Worm (Caenorhabditis elegans): ENCODE measurements around the gene clec-119.

Gene clec-119

ce11 chrII:1245783-1246182 lies 10.0 kb upstream of the clec-119 start:
- TF ChIP-seq hlh-8 (tag; optimal IDR thresholded peaks at IDR 0.05) (no peak), C08G9.2 (tag; optimal IDR thresholded peaks at IDR 0.05) (no peak), unc-55 (GFP tag; optimal IDR thresholded peaks at IDR 0.05) (no peak), fkh-6 (tag; optimal IDR thresholded peaks at IDR 0.05) (no peak), hlh-13 (GFP tag; optimal IDR thresholded peaks at IDR 0.05) (no peak), eyg-1 (tag; optimal IDR thresholded peaks at IDR 0.05) (no peak), sox-2 (GFP tag; IDR thresholded peaks at IDR 0.05) (no peak), hlh-15 (tag; optimal IDR thresholded peaks at IDR 0.05) (no peak), syd-9 (tag; optimal IDR thresholded peaks at IDR 0.05) (no peak), pag-3 (tag; optimal IDR thresholded peaks at IDR 0.05; ENCODE audit: borderline replicate concordance) (no peak), C38D4.7 (GFP tag; optimal IDR thresholded peaks at IDR 0.05) (no peak), Y22D7AL.16 (tag; optimal IDR thresholded peaks at IDR 0.05) (no peak), tbx-7 (tag; optimal IDR thresholded peaks at IDR 0.05) (no peak), hlh-30 (tag; optimal IDR thresholded peaks at IDR 0.05; ENCODE audit: insufficient read depth) (no peak), elt-2 (tag; optimal IDR thresholded peaks at IDR 0.05) (no peak)

ce11 chrII:1246855-1247259 lies 8.9 kb upstream of the clec-119 start:
- TF ChIP-seq hlh-30 (tag; optimal IDR thresholded peaks at IDR 0.05; ENCODE audit: insufficient read depth): peak; percentile 86
- peak; percentile 39 for TF ChIP-seq unc-86 (tag; optimal IDR thresholded peaks at IDR 0.05)
- TF ChIP-seq gmeb-2 (tag; optimal IDR thresholded peaks at IDR 0.05): no peak
- TF ChIP-seq dmd-4 (tag; optimal IDR thresholded peaks at IDR 0.05; ENCODE audit: borderline replicate concordance): peak; percentile 53
- peak; percentile 34 for TF ChIP-seq fax-1 (tag; optimal IDR thresholded peaks at IDR 0.05)
- peak; percentile 89 for TF ChIP-seq rnt-1 (tag; optimal IDR thresholded peaks at IDR 0.05)
- peak; percentile 16 for TF ChIP-seq eyg-1 (tag; optimal IDR thresholded peaks at IDR 0.05)
- peak; percentile 30 for TF ChIP-seq hlh-8 (tag; optimal IDR thresholded peaks at IDR 0.05)
- TF ChIP-seq elt-2 (tag; optimal IDR thresholded peaks at IDR 0.05): peak; percentile 61
- TF ChIP-seq pros-1 (tag; optimal IDR thresholded peaks at IDR 0.05): peak; percentile 90
- TF ChIP-seq sdc-2 (tag; optimal IDR thresholded peaks at IDR 0.05): peak; percentile 54
- TF ChIP-seq dve-1 (tag; optimal IDR thresholded peaks at IDR 0.05): peak; percentile 64
- peak; percentile 35 for TF ChIP-seq unc-42 (tag; optimal IDR thresholded peaks at IDR 0.05)
- peak; percentile 19 for TF ChIP-seq ceh-6 (GFP tag; optimal IDR thresholded peaks at IDR 0.05)
- TF ChIP-seq C38D4.7 (GFP tag; optimal IDR thresholded peaks at IDR 0.05): no peak
- peak; percentile 68 for TF ChIP-seq ceh-18 (tag; optimal IDR thresholded peaks at IDR 0.05)
- TF ChIP-seq ref-2 (tag; optimal IDR thresholded peaks at IDR 0.05): peak; percentile 95
- no peak for TF ChIP-seq ceh-24 (tag; optimal IDR thresholded peaks at IDR 0.05)
- no peak for TF ChIP-seq pha-2 (tag; optimal IDR thresholded peaks at IDR 0.05)
- TF ChIP-seq fkh-6 (tag; optimal IDR thresholded peaks at IDR 0.05): peak; percentile 15
- TF ChIP-seq ceh-30 (tag; optimal IDR thresholded peaks at IDR 0.05): no peak
- peak; percentile 81 for TF ChIP-seq ceh-34 (tag; optimal IDR thresholded peaks at IDR 0.05)
- TF ChIP-seq ceh-31 (tag; optimal IDR thresholded peaks at IDR 0.05): peak; percentile 91
- peak; percentile 51 for TF ChIP-seq ceh-22 (tag; optimal IDR thresholded peaks at IDR 0.05)
- TF ChIP-seq tbx-7 (tag; optimal IDR thresholded peaks at IDR 0.05): peak; percentile 29
- no peak for TF ChIP-seq elt-4 (tag; optimal IDR thresholded peaks at IDR 0.05)
- no peak for TF ChIP-seq hlh-13 (GFP tag; optimal IDR thresholded peaks at IDR 0.05)
- TF ChIP-seq fkh-10 (GFP tag; optimal IDR thresholded peaks at IDR 0.05): no peak
- TF ChIP-seq sox-4 (tag; optimal IDR thresholded peaks at IDR 0.05): peak; percentile 23
- TF ChIP-seq tbx-2 (tag; optimal IDR thresholded peaks at IDR 0.05): peak; percentile 86
- no peak for TF ChIP-seq ceh-48 (tag; optimal IDR thresholded peaks at IDR 0.05)
- peak; percentile 67 for TF ChIP-seq ceh-2 (tag; optimal IDR thresholded peaks at IDR 0.05)
- peak; percentile 49 for TF ChIP-seq ceh-14 (tag; optimal IDR thresholded peaks at IDR 0.05)
- peak; percentile 68 for TF ChIP-seq C08G9.2 (tag; optimal IDR thresholded peaks at IDR 0.05)
- peak; percentile 66 for TF ChIP-seq hlh-6 (tag; optimal IDR thresholded peaks at IDR 0.05)
- peak; percentile 6 for TF ChIP-seq ztf-16 (tag; optimal IDR thresholded peaks at IDR 0.05)
- peak; percentile 88 for TF ChIP-seq unc-55 (GFP tag; optimal IDR thresholded peaks at IDR 0.05)
- TF ChIP-seq syd-9 (tag; optimal IDR thresholded peaks at IDR 0.05): peak; percentile 18
- TF ChIP-seq lim-6 (tag; optimal IDR thresholded peaks at IDR 0.05): no peak
- no peak for TF ChIP-seq ttx-3 (tag; optimal IDR thresholded peaks at IDR 0.05)
- no peak for TF ChIP-seq Y22D7AL.16 (tag; optimal IDR thresholded peaks at IDR 0.05)
- peak; percentile 90 for TF ChIP-seq nfya-1 (tag; optimal IDR thresholded peaks at IDR 0.05)
- no peak for TF ChIP-seq hlh-15 (tag; optimal IDR thresholded peaks at IDR 0.05)
- no peak for TF ChIP-seq che-1 (tag; optimal IDR thresholded peaks at IDR 0.05)
- no peak for TF ChIP-seq mec-3 (tag; optimal IDR thresholded peaks at IDR 0.05; ENCODE audit: borderline replicate concordance)
- TF ChIP-seq ceh-19 (GFP tag; optimal IDR thresholded peaks at IDR 0.05): peak; percentile 19
- TF ChIP-seq F13H6.1 (tag; optimal IDR thresholded peaks at IDR 0.05): peak; percentile 99

All from whole organism, late embryonic.